Fruit fly (Drosophila melanogaster): ENCODE measurements around the gene Rcd-1r.

- TF ChIP-seq CG17806 (tag; optimal IDR thresholded peaks at IDR 0.05) (no peak), Pif1A (GFP tag; optimal IDR thresholded peaks at IDR 0.05) (no peak), CG9948 (tag; optimal IDR thresholded peaks at IDR 0.05) (no peak), CG13204 (GFP tag; optimal IDR thresholded peaks at IDR 0.05) (no peak), Snoo (tag; optimal IDR thresholded peaks at IDR 0.05) (no peak), rn (GFP tag; IDR thresholded peaks at IDR 0.05) (no peak), Ets98B (GFP tag; IDR thresholded peaks at IDR 0.05) (no peak), Pif1B (GFP tag; optimal IDR thresholded peaks at IDR 0.05) (no peak), CG15710 (tag; optimal IDR thresholded peaks at IDR 0.05) (no peak), CG12605 (GFP tag; IDR thresholded peaks at IDR 0.05) (no peak), D1 (tag; optimal IDR thresholded peaks at IDR 0.05) (no peak), CG34367 (tag; optimal IDR thresholded peaks at IDR 0.05) (no peak), CG10348 (GFP tag; IDR thresholded peaks at IDR 0.05) (no peak)
Observed at dm6 chr2L:8987251-8987937, 26.5 kb downstream of the Rcd-1r start.
